Worm (Caenorhabditis elegans) whole organism, mixed stage, embryonic: ENCODE measurements around the gene eff-1.

Experiments
- blmp-1 ChIP-seq: fragments of 150-350 bp; optimal IDR thresholded peaks from 2 replicates; lab custom pipeline; 2014; ENCODE audit warnings: missing biosample characterization, missing genetic modification characterization
- ceh-43 ChIP-seq: fragments of 200-800 bp; sonication (Bioruptor generic); optimal IDR thresholded peaks from 2 replicates; lab custom pipeline; 2018; ENCODE audit warnings: mild to moderate bottlenecking, missing genetic modification characterization, moderate library complexity, missing compliant biosample characterization
- ceh-83 ChIP-seq: fragments of 200-800 bp; sonication (Bioruptor generic); optimal IDR thresholded peaks from 2 replicates; lab custom pipeline; 2018; ENCODE audit warnings: mild to moderate bottlenecking, missing genetic modification characterization, missing compliant biosample characterization
- ces-1 ChIP-seq: fragments of 150-350 bp; optimal IDR thresholded peaks from 2 replicates; lab custom pipeline; 2014; ENCODE audit warnings: missing biosample characterization, missing genetic modification reagents, missing genetic modification characterization
- drap-1 ChIP-seq: fragments of 200-800 bp; sonication (Bioruptor generic); optimal IDR thresholded peaks from 3 replicates; lab custom pipeline; 2018; ENCODE audit warnings: mild to moderate bottlenecking, missing genetic modification characterization, missing compliant biosample characterization
- elt-1 ChIP-seq: sonication (generic microtip); optimal IDR thresholded peaks from 2 replicates; lab custom pipeline; 2017; ENCODE audit warnings: missing genetic modification characterization, mild to moderate bottlenecking, missing compliant biosample characterization, antibody characterized with exemption, moderate library complexity, borderline replicate concordance; ENCODE audit not compliant: insufficient read depth
- elt-3 ChIP-seq: fragments of 150-350 bp; optimal IDR thresholded peaks from 2 replicates; lab custom pipeline; 2014; ENCODE audit warnings: missing biosample characterization, missing genetic modification characterization
- ham-2 ChIP-seq: fragments of 200-800 bp; sonication (Bioruptor generic); optimal IDR thresholded peaks from 2 replicates; lab custom pipeline; 2018; ENCODE audit warnings: mild to moderate bottlenecking, missing genetic modification characterization, missing compliant biosample characterization
- hlh-1 ChIP-seq: fragments of 150-350 bp; optimal IDR thresholded peaks from 2 replicates; lab custom pipeline; 2014; ENCODE audit warnings: missing biosample characterization, missing genetic modification reagents, missing genetic modification characterization
- lin-13 ChIP-seq: fragments of 150-350 bp; optimal IDR thresholded peaks from 2 replicates; lab custom pipeline; 2014; ENCODE audit warnings: missing biosample characterization, missing genetic modification characterization
- lin-32 ChIP-seq: fragments of 200-800 bp; sonication (Bioruptor generic); optimal IDR thresholded peaks from 2 replicates; lab custom pipeline; 2018; ENCODE audit warnings: mild to moderate bottlenecking, missing genetic modification characterization, missing compliant biosample characterization
- lsy-2 ChIP-seq: fragments of 150-350 bp; optimal IDR thresholded peaks from 2 replicates; lab custom pipeline; 2014; ENCODE audit warnings: missing biosample characterization, missing genetic modification characterization
- mab-5 ChIP-seq: fragments of 150-350 bp; optimal IDR thresholded peaks from 2 replicates; lab custom pipeline; 2014; ENCODE audit warnings: missing biosample characterization, missing genetic modification characterization
- mep-1 ChIP-seq: fragments of 150-350 bp; optimal IDR thresholded peaks from 2 replicates; lab custom pipeline; 2017; ENCODE audit warnings: missing biosample characterization, missing genetic modification reagents, missing genetic modification characterization, inconsistent platforms
- mls-2 ChIP-seq: sonication (generic microtip); optimal IDR thresholded peaks from 2 replicates; lab custom pipeline; 2016; ENCODE audit warnings: mild to moderate bottlenecking, missing genetic modification characterization, moderate library complexity, missing compliant biosample characterization
- nhr-12 ChIP-seq: fragments of 150-350 bp; optimal IDR thresholded peaks from 2 replicates; lab custom pipeline; 2014; ENCODE audit warnings: missing biosample characterization, missing genetic modification characterization
- nhr-2 ChIP-seq: fragments of 150-350 bp; optimal IDR thresholded peaks from 2 replicates; lab custom pipeline; 2014; ENCODE audit warnings: missing biosample characterization, missing genetic modification characterization
- nhr-237 ChIP-seq: fragments of 150-350 bp; optimal IDR thresholded peaks from 2 replicates; lab custom pipeline; 2014; ENCODE audit warnings: missing biosample characterization, missing genetic modification characterization
- nhr-28 ChIP-seq: fragments of 150-350 bp; optimal IDR thresholded peaks from 2 replicates; lab custom pipeline; 2014; ENCODE audit warnings: missing biosample characterization, missing genetic modification characterization
- nhr-76 ChIP-seq: sonication (generic microtip); optimal IDR thresholded peaks from 2 replicates; lab custom pipeline; 2017; ENCODE audit warnings: missing biosample characterization, missing genetic modification characterization
- pha-4 ChIP-seq: fragments of 150-350 bp; optimal IDR thresholded peaks from 2 replicates; lab custom pipeline; 2018; ENCODE audit warnings: missing biosample characterization, missing genetic modification reagents, missing genetic modification characterization
- sem-2 ChIP-seq: fragments of 200-800 bp; sonication (Bioruptor generic); optimal IDR thresholded peaks from 2 replicates; lab custom pipeline; 2018; ENCODE audit warnings: mild to moderate bottlenecking, missing genetic modification characterization, missing compliant biosample characterization
- snpc-4 ChIP-seq: fragments of 150-350 bp; optimal IDR thresholded peaks from 2 replicates; lab custom pipeline; 2014; ENCODE audit warnings: missing biosample characterization, missing genetic modification characterization
- sptf-1 ChIP-seq: sonication (generic microtip); optimal IDR thresholded peaks from 2 replicates; lab custom pipeline; 2017; ENCODE audit warnings: mild to moderate bottlenecking, missing genetic modification characterization, moderate library complexity, missing compliant biosample characterization
- tbx-8 ChIP-seq: fragments of 200-800 bp; sonication (Bioruptor generic); optimal IDR thresholded peaks from 2 replicates; lab custom pipeline; 2018; ENCODE audit warnings: mild to moderate bottlenecking, missing genetic modification characterization, moderate library complexity, missing compliant biosample characterization
- unc-120 ChIP-seq: sonication (generic microtip); optimal IDR thresholded peaks from 2 replicates; lab custom pipeline; 2017; ENCODE audit warnings: missing genetic modification characterization, missing compliant biosample characterization; ENCODE audit not compliant: poor library complexity, severe bottlenecking
- unc-39 ChIP-seq: fragments of 150-350 bp; optimal IDR thresholded peaks from 2 replicates; lab custom pipeline; 2014; ENCODE audit warnings: missing biosample characterization, missing genetic modification characterization
- ztf-11 ChIP-seq: fragments of 150-350 bp; optimal IDR thresholded peaks from 2 replicates; lab custom pipeline; 2014; ENCODE audit warnings: missing biosample characterization, missing genetic modification characterization

The eff-1 gene

ce11 chrII:8346384-8346783 lies at the start of gene eff-1:
Gene eff-1 (plus strand): TSS chrII:8346684.
- TF ChIP-seq drap-1 (GFP tag; lab: Kevin White, UChicago) (no peak), sptf-1 (tag; lab: Kevin White, UChicago) (no peak), pha-4 (tag; lab: Kevin White, UChicago) (no peak), ceh-43 (GFP tag; lab: Kevin White, UChicago) (no peak), snpc-4 (tag; lab: Kevin White, UChicago) (no peak), hlh-1 (tag; lab: Kevin White, UChicago) (no peak), nhr-12 (no peak), nhr-2 (tag; lab: Kevin White, UChicago) (no peak), unc-120 (no peak), nhr-28 (tag; lab: Kevin White, UChicago) (no peak), lin-13 (tag; lab: Kevin White, UChicago) (no peak), ham-2 (GFP tag; lab: Kevin White, UChicago) (no peak), lin-32 (no peak), elt-1 (tag; lab: Kevin White, UChicago) (no peak), elt-3 (no peak), mls-2 (tag; lab: Kevin White, UChicago) (no peak)

- TF ChIP-seq nhr-2 (tag; lab: Kevin White, UChicago): no peak
- no peak for TF ChIP-seq drap-1 (GFP tag; lab: Kevin White, UChicago)
- no peak for TF ChIP-seq nhr-28 (tag; lab: Kevin White, UChicago)
- TF ChIP-seq sptf-1 (tag; lab: Kevin White, UChicago): no peak
- TF ChIP-seq ceh-43 (GFP tag; lab: Kevin White, UChicago): no peak
- no peak for TF ChIP-seq mab-5 (tag; lab: Kevin White, UChicago)
- no peak for TF ChIP-seq blmp-1 (tag; lab: Kevin White, UChicago)
- TF ChIP-seq hlh-1 (tag; lab: Kevin White, UChicago): no peak
- no peak for TF ChIP-seq lsy-2 (tag; lab: Kevin White, UChicago)
- no peak for TF ChIP-seq mls-2 (tag; lab: Kevin White, UChicago)
- no peak for TF ChIP-seq sem-2 (GFP tag; lab: Kevin White, UChicago)
These were observed 38.2 kb upstream of the eff-1 start for ce11 chrII:8308314-8308713.

ce11 chrII:8311484-8311883 lies 35.0 kb upstream of the eff-1 start:
- TF ChIP-seq lin-13 (tag; lab: Kevin White, UChicago) (no peak), pha-4 (tag; lab: Kevin White, UChicago) (no peak), nhr-12 (no peak)
- TF ChIP-seq, all 35 proteins: peak for 0

ce11 chrII:8312012-8312411 lies 34.5 kb upstream of the eff-1 start:
- no peak for TF ChIP-seq drap-1 (GFP tag; lab: Kevin White, UChicago)
- TF ChIP-seq ces-1 (GFP tag; lab: Kevin White, UChicago): peak; percentile 64
- TF ChIP-seq ceh-83: no peak
- TF ChIP-seq tbx-8 (GFP tag; lab: Kevin White, UChicago): no peak

- TF ChIP-seq elt-1 (tag; lab: Kevin White, UChicago): no peak
- no peak for TF ChIP-seq ztf-11 (tag; lab: Kevin White, UChicago)
- no peak for TF ChIP-seq lin-32
- TF ChIP-seq nhr-237 (tag; lab: Kevin White, UChicago): no peak
- TF ChIP-seq lsy-2 (tag; lab: Kevin White, UChicago): no peak
- TF ChIP-seq nhr-12: no peak
- TF ChIP-seq pha-4 (tag; lab: Kevin White, UChicago): no peak
- no peak for TF ChIP-seq unc-39 (tag; lab: Kevin White, UChicago)
These were observed 31.7 kb upstream of the eff-1 start for ce11 chrII:8314768-8315167.

- TF ChIP-seq lin-32: no peak
- no peak for TF ChIP-seq ham-2 (GFP tag; lab: Kevin White, UChicago)
- TF ChIP-seq lin-13 (tag; lab: Kevin White, UChicago): no peak
- TF ChIP-seq nhr-76: no peak
- TF ChIP-seq ceh-83: no peak
- no peak for TF ChIP-seq elt-3
- no peak for TF ChIP-seq drap-1 (GFP tag; lab: Kevin White, UChicago)
- no peak for TF ChIP-seq ces-1 (GFP tag; lab: Kevin White, UChicago)
- TF ChIP-seq elt-1 (tag; lab: Kevin White, UChicago): no peak
- TF ChIP-seq mep-1 (tag; lab: Kevin White, UChicago): no peak
These were observed 29.8 kb upstream of the eff-1 start for ce11 chrII:8316701-8317100.
